Fruit fly (Drosophila melanogaster) whole organism, embryonic: ENCODE measurements around the gene msn.

Experiments
- Antp ChIP-seq: fragments of 200-800 bp; sonication (Bioruptor generic); optimal IDR thresholded peaks from 3 replicates; lab custom pipeline; 2016; ENCODE audit warnings: missing biosample characterization, missing genetic modification characterization
- Awh ChIP-seq: fragments of 200-800 bp; sonication (Bioruptor generic); IDR thresholded peaks from 2 replicates; pipeline ENCODE4, ENCODE4 v1.3.6; 2022; ENCODE audit warnings: missing biosample characterization, missing genetic modification characterization
- BEAF-32 ChIP-seq: fragments of 200-800 bp; sonication (Bioruptor generic); optimal IDR thresholded peaks from 3 replicates; lab custom pipeline; 2017; ENCODE audit warnings: missing biosample characterization, missing genetic modification characterization, mild to moderate bottlenecking, moderate library complexity, missing genetic modification reagents
- BtbVII ChIP-seq: fragments of 200-800 bp; sonication (Bioruptor generic); optimal IDR thresholded peaks from 3 replicates; lab custom pipeline; 2017; ENCODE audit warnings: missing biosample characterization, mild to moderate bottlenecking, missing genetic modification characterization
- CG10147 ChIP-seq: fragments of 200-800 bp; sonication (Bioruptor generic); optimal IDR thresholded peaks from 2 replicates; lab custom pipeline; 2019; ENCODE audit warnings: missing biosample characterization, mild to moderate bottlenecking, missing genetic modification characterization, moderate library complexity
- CG10959 ChIP-seq: fragments of 200-800 bp; sonication (Bioruptor generic); IDR thresholded peaks from 2 replicates; pipeline ENCODE4 v1.3.6; 2022; ENCODE audit warnings: missing biosample characterization, missing genetic modification characterization
- CG12769 ChIP-seq: fragments of 200-800 bp; sonication (Bioruptor generic); optimal IDR thresholded peaks from 2 replicates; lab custom pipeline; 2019; ENCODE audit warnings: missing biosample characterization, mild to moderate bottlenecking, missing genetic modification characterization, moderate library complexity
- CG13287 ChIP-seq: fragments of 200-800 bp; sonication (Bioruptor generic); IDR thresholded peaks from 2 replicates; pipeline ENCODE4 v1.3.6; 2022; ENCODE audit warnings: missing biosample characterization, missing genetic modification characterization; ENCODE audit not compliant: partially characterized antibody
- CG14710 ChIP-seq: fragments of 200-800 bp; sonication (Bioruptor generic); optimal IDR thresholded peaks from 3 replicates; lab custom pipeline; 2019; ENCODE audit warnings: missing biosample characterization, mild to moderate bottlenecking, missing genetic modification characterization, moderate library complexity
- CG17385 ChIP-seq: fragments of 200-800 bp; sonication (Bioruptor generic); optimal IDR thresholded peaks from 3 replicates; lab custom pipeline; 2018; ENCODE audit warnings: missing biosample characterization, mild to moderate bottlenecking, missing genetic modification characterization
- CG17612 ChIP-seq: fragments of 200-800 bp; sonication (Bioruptor generic); IDR thresholded peaks from 2 replicates; pipeline ENCODE4 v1.3.6; 2022; ENCODE audit warnings: missing biosample characterization, missing genetic modification characterization
- CG17912 ChIP-seq: fragments of 200-800 bp; sonication (Bioruptor generic); optimal IDR thresholded peaks from 2 replicates; lab custom pipeline; 2018; ENCODE audit warnings: missing biosample characterization, mild to moderate bottlenecking, missing genetic modification characterization
- CG1832 ChIP-seq: fragments of 200-800 bp; sonication (Bioruptor generic); optimal IDR thresholded peaks from 2 replicates; lab custom pipeline; 2017; ENCODE audit warnings: missing biosample characterization, mild to moderate bottlenecking, missing genetic modification characterization, inconsistent platforms
- CG18476 ChIP-seq: fragments of 200-800 bp; sonication (Bioruptor generic); optimal IDR thresholded peaks from 2 replicates; lab custom pipeline; 2016; ENCODE audit warnings: missing biosample characterization, mild to moderate bottlenecking, missing genetic modification characterization
- CG18764 ChIP-seq: fragments of 200-800 bp; sonication (Bioruptor generic); optimal IDR thresholded peaks from 3 replicates; lab custom pipeline; 2016; ENCODE audit warnings: missing biosample characterization, missing genetic modification characterization
- CG2678 ChIP-seq: fragments of 200-800 bp; sonication (Bioruptor generic); optimal IDR thresholded peaks from 3 replicates; lab custom pipeline; 2019; ENCODE audit warnings: missing biosample characterization, mild to moderate bottlenecking, missing genetic modification characterization, moderate library complexity
- CG2889 ChIP-seq: fragments of 200-800 bp; sonication (Bioruptor generic); IDR thresholded peaks from 3 replicates; pipeline ENCODE4 v1.3.6; 2022; ENCODE audit warnings: missing biosample characterization, missing genetic modification characterization
- CG34422 ChIP-seq: fragments of 200-800 bp; sonication (Bioruptor generic); IDR thresholded peaks from 3 replicates; pipeline ENCODE4 v1.3.6; 2022; ENCODE audit warnings: missing biosample characterization, missing genetic modification characterization
- CG3995 ChIP-seq: fragments of 200-800 bp; sonication (Bioruptor generic); optimal IDR thresholded peaks from 3 replicates; lab custom pipeline; 2016; ENCODE audit warnings: missing biosample characterization, missing genetic modification characterization
- CG4328 ChIP-seq: fragments of 200-800 bp; sonication (Bioruptor generic); optimal IDR thresholded peaks from 3 replicates; lab custom pipeline; 2017; ENCODE audit warnings: missing biosample characterization, missing genetic modification reagents, missing genetic modification characterization
- CG4730 ChIP-seq: fragments of 200-800 bp; sonication (Bioruptor generic); IDR thresholded peaks from 2 replicates; pipeline ENCODE4 v1.3.6; 2022; ENCODE audit warnings: missing biosample characterization, missing genetic modification characterization
- CG5953 ChIP-seq: fragments of 200-800 bp; sonication (Bioruptor generic); IDR thresholded peaks from 2 replicates; pipeline ENCODE4 v1.3.6; 2022; ENCODE audit warnings: missing biosample characterization, missing genetic modification characterization
- CG6791 ChIP-seq: fragments of 200-800 bp; sonication (Bioruptor generic); IDR thresholded peaks from 3 replicates; pipeline ENCODE4 v1.3.6; 2022; ENCODE audit warnings: missing biosample characterization, missing genetic modification characterization; ENCODE audit not compliant: partially characterized antibody
- Chrac-16 ChIP-seq: fragments of 200-800 bp; sonication (Bioruptor generic); optimal IDR thresholded peaks from 3 replicates; lab custom pipeline; 2016; ENCODE audit warnings: missing biosample characterization, missing genetic modification characterization
- Dip3 ChIP-seq: fragments of 200-800 bp; sonication (Bioruptor generic); optimal IDR thresholded peaks from 3 replicates; lab custom pipeline; 2016; ENCODE audit warnings: missing biosample characterization, missing genetic modification characterization
- Gug ChIP-seq: fragments of 200-800 bp; sonication (Bioruptor generic); IDR thresholded peaks from 4 replicates; pipeline ENCODE4 v1.3.6; 2022; ENCODE audit warnings: missing biosample characterization, missing genetic modification characterization
- H2.0 ChIP-seq: fragments of 200-800 bp; sonication (Bioruptor generic); IDR thresholded peaks from 2 replicates; pipeline ENCODE4 v1.3.6; 2022; ENCODE audit warnings: missing biosample characterization, missing genetic modification characterization
- HLH3B ChIP-seq: fragments of 200-800 bp; sonication (Bioruptor generic); IDR thresholded peaks from 2 replicates; pipeline ENCODE4 v1.3.6; 2022; ENCODE audit warnings: missing biosample characterization, missing genetic modification characterization
- HLHmδ ChIP-seq: fragments of 200-800 bp; sonication (Bioruptor generic); optimal IDR thresholded peaks from 2 replicates; lab custom pipeline; 2018; ENCODE audit warnings: missing biosample characterization, mild to moderate bottlenecking, missing genetic modification characterization, moderate library complexity
- Hmr ChIP-seq: fragments of 200-800 bp; sonication (Bioruptor generic); optimal IDR thresholded peaks from 3 replicates; lab custom pipeline; 2017; ENCODE audit warnings: mild to moderate bottlenecking, missing biosample characterization, missing genetic modification reagents, missing genetic modification characterization
- Hr3 ChIP-seq: fragments of 200-800 bp; sonication (Bioruptor generic); optimal IDR thresholded peaks from 3 replicates; lab custom pipeline; 2016; ENCODE audit warnings: missing biosample characterization, missing genetic modification characterization
- Hr78 ChIP-seq, 2 experiments: fragments of 200-800 bp in 1 of 2; fragments of >200 bp in 1 of 2; sonication (Bioruptor generic) in 1 of 2; optimal IDR thresholded peaks; 2 replicates each; lab custom pipeline; 2017 to 2019; ENCODE audit warnings: missing biosample characterization in 2 of 2, missing genetic modification characterization in 2 of 2, mild to moderate bottlenecking in 1 of 2, moderate library complexity in 1 of 2
- NFAT ChIP-seq: fragments of 200-800 bp; sonication (Bioruptor generic); IDR thresholded peaks from 2 replicates; pipeline ENCODE4 v1.3.6; 2022; ENCODE audit warnings: missing biosample characterization, missing genetic modification characterization
- Pdp1 ChIP-seq, 2 experiments: fragments of 200-800 bp; sonication (Bioruptor generic); optimal IDR thresholded peaks; 3 replicates each; lab custom pipeline; 2016; ENCODE audit warnings: missing biosample characterization in 2 of 2, missing genetic modification characterization in 2 of 2, mild to moderate bottlenecking in 1 of 2, moderate library complexity in 1 of 2
- Poxn ChIP-seq: fragments of 200-800 bp; sonication (Bioruptor generic); IDR thresholded peaks from 2 replicates; pipeline ENCODE4 v1.3.6; 2022; ENCODE audit warnings: missing biosample characterization, missing genetic modification characterization
- Sox102F ChIP-seq: fragments of 200-800 bp; sonication (Bioruptor generic); optimal IDR thresholded peaks from 2 replicates; lab custom pipeline; 2018; ENCODE audit warnings: missing biosample characterization, mild to moderate bottlenecking, missing genetic modification characterization, moderate library complexity
- Spps ChIP-seq: fragments of 200-800 bp; sonication (Bioruptor generic); optimal IDR thresholded peaks from 2 replicates; lab custom pipeline; 2018; ENCODE audit warnings: missing biosample characterization, mild to moderate bottlenecking, missing genetic modification characterization
- chn ChIP-seq: fragments of 200-800 bp; sonication (Bioruptor generic); optimal IDR thresholded peaks from 2 replicates; lab custom pipeline; 2016; ENCODE audit warnings: missing biosample characterization, missing genetic modification characterization
- croc ChIP-seq: fragments of 200-800 bp; sonication (Bioruptor generic); conservative IDR thresholded peaks from 3 replicates; pipeline ENCODE4 v1.3.6; 2022; ENCODE audit warnings: missing biosample characterization, missing genetic modification characterization
- dimm ChIP-seq: fragments of 200-800 bp; sonication (Bioruptor generic); IDR thresholded peaks from 2 replicates; pipeline ENCODE4 v1.3.6; 2022; ENCODE audit warnings: missing biosample characterization, missing genetic modification characterization
- disco-r ChIP-seq: fragments of 200-800 bp; sonication (Bioruptor generic); optimal IDR thresholded peaks from 2 replicates; lab custom pipeline; 2016; ENCODE audit warnings: missing biosample characterization, missing genetic modification characterization
- esg ChIP-seq: fragments of 200-800 bp; sonication (Bioruptor generic); conservative IDR thresholded peaks from 2 replicates; pipeline ENCODE4 v1.3.6; 2022; ENCODE audit warnings: missing biosample characterization, missing genetic modification characterization
- gfzf ChIP-seq: fragments of 200-800 bp; sonication (Bioruptor generic); optimal IDR thresholded peaks from 2 replicates; lab custom pipeline; 2016; ENCODE audit warnings: missing biosample characterization, mild to moderate bottlenecking, missing genetic modification characterization, moderate library complexity
- mam ChIP-seq: fragments of 200-800 bp; sonication (Bioruptor generic); optimal IDR thresholded peaks from 3 replicates; lab custom pipeline; 2016; ENCODE audit warnings: missing biosample characterization, missing genetic modification characterization
- row ChIP-seq: fragments of 200-800 bp; sonication (Bioruptor generic); IDR thresholded peaks from 3 replicates; pipeline ENCODE4 v1.3.6; 2022; ENCODE audit warnings: missing biosample characterization, missing genetic modification characterization
- sr ChIP-seq: fragments of 200-800 bp; sonication (Bioruptor generic); IDR thresholded peaks from 3 replicates; pipeline ENCODE4 v1.3.6; 2022; ENCODE audit warnings: missing biosample characterization, missing genetic modification characterization
- tin ChIP-seq: fragments of 200-800 bp; sonication (Bioruptor generic); optimal IDR thresholded peaks from 3 replicates; lab custom pipeline; 2016; ENCODE audit warnings: missing biosample characterization, missing genetic modification characterization
- tll ChIP-seq, 2 experiments: fragments of 200-800 bp in 1 of 2; fragments of >200 bp in 1 of 2; sonication (Bioruptor generic) in 1 of 2; optimal IDR thresholded peaks; 2 replicates each; lab custom pipeline; 2017 to 2019; ENCODE audit warnings: missing biosample characterization in 2 of 2, missing genetic modification characterization in 2 of 2, mild to moderate bottlenecking in 1 of 2, moderate library complexity in 1 of 2
- wek ChIP-seq: fragments of 200-800 bp; sonication (Bioruptor generic); optimal IDR thresholded peaks from 3 replicates; lab custom pipeline; 2018; ENCODE audit warnings: missing biosample characterization, mild to moderate bottlenecking, missing genetic modification characterization, moderate library complexity
- zf30C ChIP-seq: fragments of 200-800 bp; sonication (Bioruptor generic); optimal IDR thresholded peaks from 3 replicates; lab custom pipeline; 2018; ENCODE audit warnings: missing biosample characterization, mild to moderate bottlenecking, missing genetic modification characterization

Gene msn

dm6 chr3L:2532377-2532776 lies 54.0 kb downstream of the msn start (continued):
- TF ChIP-seq croc (GFP tag; lab: Robert Waterston, UW), result peak; percentile 33; the same call in 2 of the 3 replicates
- TF ChIP-seq Gug (GFP tag; lab: Robert Waterston, UW), result peak; percentile 43; the same call in 2 of the 4 replicates
- TF ChIP-seq wek (GFP tag; lab: Kevin White, UChicago), result no peak
- peak; percentile 50 for TF ChIP-seq Sox102F (GFP tag; lab: Kevin White, UChicago)
- no peak for TF ChIP-seq CG18764 (GFP tag; lab: Kevin White, UChicago)
- no peak for TF ChIP-seq chn (GFP tag; lab: Kevin White, UChicago)
- TF ChIP-seq CG34422 (GFP tag; lab: Robert Waterston, UW), result peak; percentile 48
- TF ChIP-seq CG10959 (GFP tag; lab: Robert Waterston, UW), result no peak
- TF ChIP-seq CG13287, result no peak
- TF ChIP-seq CG3995 (GFP tag; lab: Kevin White, UChicago), result no peak
- TF ChIP-seq esg, result no peak; the same call in 1 of the 2 replicates
- no peak for TF ChIP-seq BtbVII
- TF ChIP-seq CG4328 (GFP tag; lab: Kevin White, UChicago), result no peak
- TF ChIP-seq Spps (tag; lab: Kevin White, UChicago), result no peak
- TF ChIP-seq Hmr, result no peak
- peak; percentile 62 for TF ChIP-seq row (GFP tag; lab: Robert Waterston, UW)
- TF ChIP-seq CG2678, result peak; percentile 37
- peak; percentile 15 for TF ChIP-seq mam (GFP tag; lab: Kevin White, UChicago)
- no peak for TF ChIP-seq BEAF-32
- peak; percentile 44; the same call in 1 of the 2 replicates for TF ChIP-seq CG5953
- TF ChIP-seq Chrac-16 (GFP tag; lab: Kevin White, UChicago), result no peak
- TF ChIP-seq zf30C (GFP tag; lab: Kevin White, UChicago), result no peak
- peak; percentile 14 for TF ChIP-seq HLHmδ
- TF ChIP-seq CG17385, result no peak
- TF ChIP-seq CG2889 (GFP tag; lab: Robert Waterston, UW), result no peak; the same call in 2 of the 3 replicates
- TF ChIP-seq tll (GFP tag; optimal IDR thresholded peaks at IDR 0.05; lab: Kevin White, UChicago), result no peak
- no peak for TF ChIP-seq Hr3 (GFP tag; lab: Kevin White, UChicago)
- TF ChIP-seq CG6791 (GFP tag; lab: Robert Waterston, UW), result no peak
- no peak for TF ChIP-seq CG14710 (tag; lab: Kevin White, UChicago)
- TF ChIP-seq NFAT (GFP tag; lab: Robert Waterston, UW), result no peak
- TF ChIP-seq Dip3 (GFP tag; lab: Kevin White, UChicago), result no peak
- no peak for TF ChIP-seq dimm (GFP tag; lab: Robert Waterston, UW)
- no peak for TF ChIP-seq Antp (GFP tag; lab: Kevin White, UChicago)
- TF ChIP-seq CG10147 (GFP tag; lab: Kevin White, UChicago), result no peak
- TF ChIP-seq tin (GFP tag; lab: Kevin White, UChicago), result no peak
- peak; percentile 9; the same call in 1 of the 3 replicates for TF ChIP-seq sr (GFP tag; lab: Robert Waterston, UW)
- no peak for TF ChIP-seq Awh (GFP tag; lab: Robert Waterston, UW)
- 0 out of 2 replicates have a peak, but pooled peaks have one; percentile 40 for TF ChIP-seq CG17612 (GFP tag; lab: Robert Waterston, UW)
- no peak for TF ChIP-seq gfzf (GFP tag; lab: Kevin White, UChicago)
- no peak for TF ChIP-seq CG18476 (GFP tag; lab: Kevin White, UChicago)
- TF ChIP-seq CG1832 (GFP tag; lab: Kevin White, UChicago), result no peak
- peak in 1 of 2 experiments; percentile 17 for TF ChIP-seq Hr78 (GFP tag; optimal IDR thresholded peaks at IDR 0.05; lab: Kevin White, UChicago)
- TF ChIP-seq disco-r, result no peak
- peak; percentile 66 for TF ChIP-seq CG4730 (GFP tag; lab: Robert Waterston, UW)
- no peak for TF ChIP-seq CG17912 (GFP tag; lab: Kevin White, UChicago)
- peak; percentile 2 to 29 for TF ChIP-seq Pdp1 (GFP tag; optimal IDR thresholded peaks at IDR 0.05; lab: Kevin White, UChicago)
- TF ChIP-seq Poxn (GFP tag; lab: Robert Waterston, UW), result no peak
- peak; percentile 26 for TF ChIP-seq CG12769 (tag; lab: Kevin White, UChicago)
- peak; percentile 75 for TF ChIP-seq HLH3B (GFP tag; lab: Robert Waterston, UW)
- TF ChIP-seq H2.0 (GFP tag; lab: Robert Waterston, UW), result peak; percentile 70
